Worm (Caenorhabditis elegans) whole organism, midembryonic: ENCODE measurements around the gene F26F4.8.

Experiments
- T22C8.4 ChIP-seq: fragments of 200-800 bp; sonication (Bioruptor generic); IDR thresholded peaks from 2 replicates; pipeline ENCODE4 v1.3.6; 2022; ENCODE audit warnings: missing genetic modification characterization, missing compliant biosample characterization
- cog-1 ChIP-seq: sonication (generic microtip); optimal IDR thresholded peaks from 2 replicates; lab custom pipeline; 2016; ENCODE audit warnings: missing genetic modification characterization, missing compliant biosample characterization
- flt-1 ChIP-seq: fragments of 200-800 bp; sonication (Bioruptor generic); IDR thresholded peaks from 2 replicates; pipeline ENCODE4 v1.3.6; 2022; ENCODE audit warnings: missing genetic modification characterization, missing compliant biosample characterization
- med-1 ChIP-seq: sonication (generic microtip); optimal IDR thresholded peaks from 2 replicates; lab custom pipeline; 2017; ENCODE audit warnings: missing genetic modification characterization, mild to moderate bottlenecking, missing compliant biosample characterization, antibody characterized with exemption, missing genetic modification reagents; ENCODE audit not compliant: insufficient read depth
- ref-1 ChIP-seq: fragments of 200-800 bp; sonication (Bioruptor generic); conservative IDR thresholded peaks from 2 replicates; pipeline ENCODE4 v1.3.6; 2022; ENCODE audit warnings: missing genetic modification reagents, missing genetic modification characterization, missing compliant biosample characterization
- tab-1 ChIP-seq: fragments of 200-800 bp; sonication (Bioruptor generic); IDR thresholded peaks from 2 replicates; pipeline ENCODE4 v1.3.6; 2022; ENCODE audit warnings: missing genetic modification characterization, missing compliant biosample characterization
- ztf-23 ChIP-seq: fragments of 200-800 bp; sonication (Bioruptor generic); IDR thresholded peaks from 2 replicates; pipeline ENCODE4 v1.3.6; 2022; ENCODE audit warnings: missing genetic modification reagents, missing genetic modification characterization, missing compliant biosample characterization
- ztf-29 ChIP-seq: fragments of 200-800 bp; sonication (Bioruptor generic); IDR thresholded peaks from 2 replicates; pipeline ENCODE4 v1.3.6; 2022; ENCODE audit warnings: missing genetic modification reagents, missing genetic modification characterization, missing compliant biosample characterization

- no peak for TF ChIP-seq tab-1 (GFP tag; lab: Robert Waterston, UW)
- no peak for TF ChIP-seq cog-1 (tag; lab: Kevin White, UChicago)
- no peak for TF ChIP-seq ztf-23 (GFP tag; lab: Robert Waterston, UW)
- no peak for TF ChIP-seq ref-1
- no peak for TF ChIP-seq ztf-29
- no peak for TF ChIP-seq flt-1 (GFP tag; lab: Robert Waterston, UW)
- no peak for TF ChIP-seq med-1
- no peak for TF ChIP-seq T22C8.4 (GFP tag; lab: Robert Waterston, UW)
Observed at ce11 chrIII:4951210-4951609, 45.9 kb upstream of the F26F4.8 start.
